Fruit fly (Drosophila melanogaster): Measurements from ENCODE around the gene CG7194.

CG7194 gene

dm6 chr3L:8284651-8285050 is 19.2 kb downstream of the CG7194 start (continued):
- TF ChIP-seq CG31365 (tag; optimal IDR thresholded peaks at IDR 0.05) = no peak
- no peak for TF ChIP-seq dan (GFP tag; IDR thresholded peaks at IDR 0.05)
- peak; percentile 18 for TF ChIP-seq Oli (tag; optimal IDR thresholded peaks at IDR 0.05)
- peak; percentile 26; the same call in 1 of the 2 replicates for TF ChIP-seq CG32532 (GFP tag; IDR thresholded peaks at IDR 0.05)
- no peak for TF ChIP-seq CG6175 (GFP tag; IDR thresholded peaks at IDR 0.05)
- no peak for TF ChIP-seq prd (optimal IDR thresholded peaks at IDR 0.05)
- 0 out of 3 replicates have a peak, but pooled peaks have one; percentile 28 for TF ChIP-seq prd (GFP tag; IDR thresholded peaks at IDR 0.05)
- peak; percentile 28 for TF ChIP-seq CG15269 (tag; optimal IDR thresholded peaks at IDR 0.05)
- TF ChIP-seq CG11695 (GFP tag; IDR thresholded peaks at IDR 0.05) = 0 out of 3 replicates have a peak, but pooled peaks have one; percentile 36
- peak; percentile 40 for TF ChIP-seq lab (GFP tag; optimal IDR thresholded peaks at IDR 0.05)
- peak; percentile 76 for TF ChIP-seq grau (tag; optimal IDR thresholded peaks at IDR 0.05)
- peak; percentile 11 for TF ChIP-seq CG10209 (GFP tag; optimal IDR thresholded peaks at IDR 0.05)

Data from whole organism, embryonic.